Fruit fly (Drosophila melanogaster): ENCODE measurements around the gene CDK2AP1.

The CDK2AP1 gene

DNA sequence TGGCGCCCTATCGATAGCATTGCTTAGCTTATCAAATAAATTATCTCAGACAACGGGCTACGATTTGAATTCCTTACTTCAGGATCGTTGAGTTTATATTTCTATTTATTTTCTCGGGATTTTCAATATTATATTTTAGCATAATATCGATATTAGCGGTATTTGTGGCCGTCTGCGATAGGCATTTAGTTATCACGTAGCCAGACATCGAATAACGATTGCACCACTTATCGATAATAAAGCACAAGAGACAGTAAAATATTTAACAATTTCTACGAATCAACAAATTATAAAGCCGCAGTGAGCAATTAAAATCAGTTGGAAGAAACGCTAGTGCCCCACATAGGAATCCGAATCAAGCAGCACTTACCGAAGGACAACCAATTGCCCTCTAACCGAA, 47.5 kb upstream of the CDK2AP1 start, which contains the start of gene CG2076 (continued):
- TF ChIP-seq CG3995 (GFP tag; optimal IDR thresholded peaks at IDR 0.05): peak; percentile 30
- TF ChIP-seq fd64A (GFP tag; optimal IDR thresholded peaks at IDR 0.05): no peak
- TF ChIP-seq CG3065 (GFP tag; optimal IDR thresholded peaks at IDR 0.05): no peak
- TF ChIP-seq Opbp (GFP tag; IDR thresholded peaks at IDR 0.05; ENCODE audit: partially characterized antibody): peak; percentile 82; the same call in 2 of the 3 replicates
- TF ChIP-seq CG34224 (GFP tag; IDR thresholded peaks at IDR 0.05; ENCODE audit: partially characterized antibody): peak; percentile 93
- TF ChIP-seq Doc2 (GFP tag; IDR thresholded peaks at IDR 0.05): no peak
- no peak for TF ChIP-seq wdn (GFP tag; IDR thresholded peaks at IDR 0.05)
- TF ChIP-seq CG6689 (GFP tag; IDR thresholded peaks at IDR 0.05): no peak
- TF ChIP-seq odd (GFP tag; optimal IDR thresholded peaks at IDR 0.05): no peak
- no peak for TF ChIP-seq CG1233 (GFP tag; optimal IDR thresholded peaks at IDR 0.05)
- TF ChIP-seq phol (tag; optimal IDR thresholded peaks at IDR 0.05): no peak
- no peak for TF ChIP-seq CG1024 (GFP tag; IDR thresholded peaks at IDR 0.05)
- no peak for TF ChIP-seq cwo (GFP tag; optimal IDR thresholded peaks at IDR 0.05)
- peak; percentile 23 for TF ChIP-seq CG15514 (GFP tag; optimal IDR thresholded peaks at IDR 0.05)
- TF ChIP-seq CG5180 (GFP tag; optimal IDR thresholded peaks at IDR 0.05): no peak
- TF ChIP-seq CG2116 (GFP tag; optimal IDR thresholded peaks at IDR 0.05): peak; percentile 73
- TF ChIP-seq CG4617 (GFP tag; optimal IDR thresholded peaks at IDR 0.05; ENCODE audit: borderline replicate concordance): peak; percentile 12
- no peak for TF ChIP-seq CG6254 (GFP tag; optimal IDR thresholded peaks at IDR 0.05)
- TF ChIP-seq CG14441 (GFP tag; IDR thresholded peaks at IDR 0.05): no peak
- TF ChIP-seq BEAF-32 (GFP tag; optimal IDR thresholded peaks at IDR 0.05): peak; percentile 81
- TF ChIP-seq CG2199 (GFP tag; IDR thresholded peaks at IDR 0.05): no peak
- no peak for TF ChIP-seq Bdp1 (GFP tag; optimal IDR thresholded peaks at IDR 0.05)
- no peak for TF ChIP-seq CG13775 (GFP tag; optimal IDR thresholded peaks at IDR 0.05)
- no peak for TF ChIP-seq cato (GFP tag; optimal IDR thresholded peaks at IDR 0.05; ENCODE audit: borderline replicate concordance)
- TF ChIP-seq Pdp1 (GFP tag; optimal IDR thresholded peaks at IDR 0.05): peak in 1 of 2 experiments; percentile 36
- no peak for TF ChIP-seq CG8765 (GFP tag; IDR thresholded peaks at IDR 0.05)
- no peak for TF ChIP-seq CG5953 (GFP tag; IDR thresholded peaks at IDR 0.05)
- no peak for TF ChIP-seq CG7745 (tag; optimal IDR thresholded peaks at IDR 0.05)
- no peak for TF ChIP-seq CG9817 (tag; optimal IDR thresholded peaks at IDR 0.05)
- TF ChIP-seq CG12744 (GFP tag; optimal IDR thresholded peaks at IDR 0.05): no peak
- TF ChIP-seq CG5245 (GFP tag; optimal IDR thresholded peaks at IDR 0.05): no peak
- peak; percentile 89 for TF ChIP-seq knrl (GFP tag; IDR thresholded peaks at IDR 0.05; ENCODE audit: partially characterized antibody)
- TF ChIP-seq Doc3 (GFP tag; IDR thresholded peaks at IDR 0.05; ENCODE audit: partially characterized antibody): peak; percentile 86
- TF ChIP-seq CG12155 (GFP tag; optimal IDR thresholded peaks at IDR 0.05): no peak
- TF ChIP-seq hb (GFP tag; IDR thresholded peaks at IDR 0.05; ENCODE audit: partially characterized antibody): peak; percentile 95
- TF ChIP-seq MBD-R2 (GFP tag; IDR thresholded peaks at IDR 0.05): peak; percentile 57
- TF ChIP-seq CG11398 (GFP tag; optimal IDR thresholded peaks at IDR 0.05): no peak
- no peak for TF ChIP-seq tio (GFP tag; optimal IDR thresholded peaks at IDR 0.05)
- TF ChIP-seq Hr39 (optimal IDR thresholded peaks at IDR 0.05): no peak
- no peak for TF ChIP-seq ranshi (GFP tag; IDR thresholded peaks at IDR 0.05)
- no peak for TF ChIP-seq rib (GFP tag; IDR thresholded peaks at IDR 0.05)
- peak; percentile 84 for TF ChIP-seq amos (GFP tag; IDR thresholded peaks at IDR 0.05; ENCODE audit: partially characterized antibody)
- TF ChIP-seq Scr (GFP tag; IDR thresholded peaks at IDR 0.05; ENCODE audit: partially characterized antibody): peak; percentile 91
- peak; percentile 92 for TF ChIP-seq Bgb (GFP tag; IDR thresholded peaks at IDR 0.05; ENCODE audit: partially characterized antibody)
- no peak for TF ChIP-seq CG12659 (GFP tag; optimal IDR thresholded peaks at IDR 0.05)
- TF ChIP-seq p53 (GFP tag; optimal IDR thresholded peaks at IDR 0.05): no peak
- no peak for TF ChIP-seq CG33557 (GFP tag; optimal IDR thresholded peaks at IDR 0.05)
- peak; percentile 87 for TF ChIP-seq Dref (GFP tag; IDR thresholded peaks at IDR 0.05)
- TF ChIP-seq CG16813 (GFP tag; IDR thresholded peaks at IDR 0.05; ENCODE audit: partially characterized antibody): peak; percentile 89
- TF ChIP-seq Awh (GFP tag; IDR thresholded peaks at IDR 0.05): no peak

Data from whole organism, embryonic.